Fruit fly (Drosophila melanogaster): Measurements from ENCODE around the gene CG43219.

Gene CG43219

DNA sequence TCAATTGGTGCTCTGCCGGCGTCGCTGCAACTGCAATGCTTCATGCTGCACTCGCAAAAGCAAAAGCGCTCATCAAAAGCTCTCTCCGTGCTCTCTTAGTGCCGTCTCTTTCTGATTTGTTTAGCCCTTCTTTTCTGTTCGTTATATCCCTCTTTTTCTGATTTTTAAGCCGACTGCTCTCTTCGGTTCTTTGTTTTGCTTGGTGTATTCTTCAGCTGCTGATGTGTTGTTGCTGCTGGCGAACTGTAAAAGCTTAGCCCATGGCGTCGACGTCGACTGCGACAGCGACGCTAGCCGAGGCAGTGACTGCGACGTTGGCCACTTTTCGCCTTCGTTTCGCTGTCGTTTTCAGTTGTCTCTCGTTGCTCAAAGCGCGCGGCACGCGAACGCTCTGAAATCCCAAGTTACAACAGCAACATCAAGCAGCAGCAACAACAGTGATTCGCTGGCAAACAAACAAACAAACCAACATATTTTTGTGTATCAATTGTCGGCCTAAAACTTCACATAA, 19.9 kb downstream of the CG43219 start (continued):
- no peak for TF ChIP-seq CG4282 (GFP tag; optimal IDR thresholded peaks at IDR 0.05)
- no peak for TF ChIP-seq knrl (GFP tag; IDR thresholded peaks at IDR 0.05; ENCODE audit: partially characterized antibody)
- TF ChIP-seq CG3838 (GFP tag; optimal IDR thresholded peaks at IDR 0.05) = peak; percentile 91
- no peak for TF ChIP-seq Hey (tag; optimal IDR thresholded peaks at IDR 0.05)
- TF ChIP-seq CG9817 (tag; optimal IDR thresholded peaks at IDR 0.05) = no peak
- TF ChIP-seq CG32772 (GFP tag; IDR thresholded peaks at IDR 0.05) = no peak
- TF ChIP-seq Meics (GFP tag; optimal IDR thresholded peaks at IDR 0.05) = no peak
- no peak for TF ChIP-seq lilli (GFP tag; optimal IDR thresholded peaks at IDR 0.05)
- no peak for TF ChIP-seq CG12299 (tag; optimal IDR thresholded peaks at IDR 0.05)
- no peak for TF ChIP-seq CTCF (GFP tag; optimal IDR thresholded peaks at IDR 0.05)
- TF ChIP-seq ham (GFP tag; IDR thresholded peaks at IDR 0.05) = no peak
- no peak for TF ChIP-seq NC2β (GFP tag; optimal IDR thresholded peaks at IDR 0.05)
- no peak for TF ChIP-seq CG2116 (GFP tag; optimal IDR thresholded peaks at IDR 0.05)
- no peak for TF ChIP-seq ranshi (GFP tag; IDR thresholded peaks at IDR 0.05)
- no peak for TF ChIP-seq CG8765 (GFP tag; IDR thresholded peaks at IDR 0.05)
- TF ChIP-seq al (GFP tag; IDR thresholded peaks at IDR 0.05) = no peak
- no peak for TF ChIP-seq CrebB (tag; optimal IDR thresholded peaks at IDR 0.05)
- no peak for TF ChIP-seq CG6654 (GFP tag; optimal IDR thresholded peaks at IDR 0.05)
- TF ChIP-seq HLH4C (GFP tag; IDR thresholded peaks at IDR 0.05; ENCODE audit: partially characterized antibody) = no peak; the same call in 2 of the 3 replicates
- no peak for TF ChIP-seq CG14667 (GFP tag; IDR thresholded peaks at IDR 0.05)
- TF ChIP-seq HHEX (GFP tag; optimal IDR thresholded peaks at IDR 0.05) = no peak
- no peak for TF ChIP-seq CG4707 (GFP tag; optimal IDR thresholded peaks at IDR 0.05)
- peak; percentile 36; the same call in 1 of the 2 replicates for TF ChIP-seq Awh (GFP tag; IDR thresholded peaks at IDR 0.05)
- no peak for TF ChIP-seq Med (GFP tag)
- TF ChIP-seq CG9437 (GFP tag; optimal IDR thresholded peaks at IDR 0.05) = no peak
- TF ChIP-seq CG17912 (GFP tag; optimal IDR thresholded peaks at IDR 0.05) = no peak
- TF ChIP-seq maf-S (GFP tag; optimal IDR thresholded peaks at IDR 0.05) = no peak
- no peak for TF ChIP-seq CG2202 (tag; optimal IDR thresholded peaks at IDR 0.05)
- TF ChIP-seq Atf6 (GFP tag; IDR thresholded peaks at IDR 0.05) = 0 out of 2 replicates have a peak, but pooled peaks have one; percentile 28
- TF ChIP-seq H15 (GFP tag; IDR thresholded peaks at IDR 0.05) = no peak
- TF ChIP-seq CG6854 (GFP tag; optimal IDR thresholded peaks at IDR 0.05) = no peak
- peak; percentile 73; the same call in 2 of the 3 replicates for TF ChIP-seq ci (GFP tag; IDR thresholded peaks at IDR 0.05)
- TF ChIP-seq ems (GFP tag; optimal IDR thresholded peaks at IDR 0.05) = no peak
- TF ChIP-seq ro (GFP tag; IDR thresholded peaks at IDR 0.05) = no peak
- TF ChIP-seq rib (GFP tag; IDR thresholded peaks at IDR 0.05) = 0 out of 2 replicates have a peak, but pooled peaks have one; percentile 18
- TF ChIP-seq CG13894 (tag; optimal IDR thresholded peaks at IDR 0.05) = no peak
- no peak for TF ChIP-seq CG7357 (GFP tag; IDR thresholded peaks at IDR 0.05)
- TF ChIP-seq ftz-f1 (GFP tag; optimal IDR thresholded peaks at IDR 0.05) = peak; percentile 54
- TF ChIP-seq Jarid2 (GFP tag; optimal IDR thresholded peaks at IDR 0.05) = peak; percentile 98
- no peak for TF ChIP-seq crp (GFP tag; optimal IDR thresholded peaks at IDR 0.05)
- TF ChIP-seq Fer2 (tag; optimal IDR thresholded peaks at IDR 0.05) = no peak
- TF ChIP-seq Spps (tag; optimal IDR thresholded peaks at IDR 0.05) = no peak
- no peak for TF ChIP-seq D (optimal IDR thresholded peaks at IDR 0.05)
- no peak for TF ChIP-seq D (GFP tag; optimal IDR thresholded peaks at IDR 0.05)
- TF ChIP-seq Hsf (GFP tag; optimal IDR thresholded peaks at IDR 0.05) = no peak
- no peak for TF ChIP-seq az2 (GFP tag; optimal IDR thresholded peaks at IDR 0.05)
- peak; percentile 43 for TF ChIP-seq CG34376 (GFP tag; optimal IDR thresholded peaks at IDR 0.05)
- peak; percentile 20 for TF ChIP-seq CG6813 (GFP tag; optimal IDR thresholded peaks at IDR 0.05)
- no peak for TF ChIP-seq CG12659 (GFP tag; optimal IDR thresholded peaks at IDR 0.05)
- TF ChIP-seq CG8089 (GFP tag; optimal IDR thresholded peaks at IDR 0.05) = no peak
- no peak for TF ChIP-seq Hmr (GFP tag; optimal IDR thresholded peaks at IDR 0.05)
- peak; percentile 94; the same call in 2 of the 4 replicates for TF ChIP-seq chinmo (GFP tag; IDR thresholded peaks at IDR 0.05; ENCODE audit: partially characterized antibody)

Measured in whole organism, embryonic.